Fruit fly (Drosophila melanogaster): ENCODE measurements around the gene CG32152.

DNA sequence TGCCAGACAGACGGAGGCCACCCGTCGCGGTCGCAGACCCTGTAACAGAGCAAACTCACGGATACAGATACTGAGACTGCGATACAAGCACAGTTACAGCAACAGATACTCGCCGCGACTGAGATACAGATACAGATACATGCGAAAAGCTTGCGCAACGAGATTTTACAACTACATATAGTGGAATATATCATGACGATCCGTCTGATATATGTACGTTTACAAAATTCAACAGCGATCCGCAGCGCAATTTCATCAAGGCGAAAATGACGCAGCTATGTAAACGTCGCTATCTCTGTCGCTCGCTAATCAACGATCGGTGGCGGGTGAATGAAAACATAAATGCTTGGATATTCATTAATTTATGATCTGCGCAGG, 6.3 kb upstream of the CG32152 start:
- no peak for TF ChIP-seq CG8478 (optimal IDR thresholded peaks at IDR 0.05)
- TF ChIP-seq pan (optimal IDR thresholded peaks at IDR 0.05), result no peak
- TF ChIP-seq EcR (GFP tag; optimal IDR thresholded peaks at IDR 0.05), result no peak
- TF ChIP-seq psq (optimal IDR thresholded peaks at IDR 0.05), result no peak
